Worm (Caenorhabditis elegans): ENCODE measurements around the gene F26G5.1.

DNA sequence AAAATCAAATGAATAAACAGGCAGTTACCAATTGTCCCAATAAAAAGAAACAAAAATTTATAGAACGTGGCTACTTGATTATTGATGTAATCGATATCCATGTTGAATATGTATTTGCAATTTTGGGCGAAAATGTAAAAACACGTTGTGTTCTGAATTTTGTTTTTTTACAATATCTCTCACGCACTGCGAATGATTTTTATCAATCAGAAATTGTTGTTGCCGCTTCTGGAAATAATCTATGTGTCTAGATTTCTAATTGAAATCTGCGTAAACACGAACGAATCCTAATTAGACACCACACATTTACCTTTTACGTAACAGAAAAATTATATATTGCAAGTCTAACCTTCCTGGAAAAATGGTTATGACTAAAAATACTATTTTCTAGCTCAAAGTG lies 7.8 kb downstream of the F26G5.1 start, which contains the start of gene srsx-13:
- TF ChIP-seq dao-5 (tag; optimal IDR thresholded peaks at IDR 0.05) (no peak), him-1 (tag; optimal IDR thresholded peaks at IDR 0.05) (no peak), W03F9.2 (tag; optimal IDR thresholded peaks at IDR 0.05) (no peak)

Data from whole organism, L4/young adult.